Fruit fly (Drosophila melanogaster) whole organism, embryonic: ENCODE data around the gene spidey.

Source experiments
- ATbp ChIP-seq: fragments of 200-800 bp; sonication (Bioruptor generic); optimal IDR thresholded peaks from 2 replicates; lab custom pipeline; 2017; ENCODE audit warnings: missing biosample characterization, mild to moderate bottlenecking, missing genetic modification characterization, missing genetic modification reagents
- Antp ChIP-seq: fragments of 200-800 bp; sonication (Bioruptor generic); optimal IDR thresholded peaks from 3 replicates; lab custom pipeline; 2016; ENCODE audit warnings: missing biosample characterization, missing genetic modification characterization
- CG11695 ChIP-seq: fragments of 200-800 bp; sonication (Bioruptor generic); IDR thresholded peaks from 3 replicates; pipeline ENCODE4 v1.3.6; 2022; ENCODE audit warnings: missing biosample characterization, missing genetic modification characterization
- CG12071 ChIP-seq: fragments of 200-800 bp; sonication (Bioruptor generic); optimal IDR thresholded peaks from 3 replicates; lab custom pipeline; 2018; ENCODE audit warnings: missing biosample characterization, mild to moderate bottlenecking, missing genetic modification characterization
- CG12299 ChIP-seq: fragments of 200-800 bp; sonication (Bioruptor generic); optimal IDR thresholded peaks from 2 replicates; lab custom pipeline; 2018; ENCODE audit warnings: missing biosample characterization, mild to moderate bottlenecking, missing genetic modification characterization
- CG13894 ChIP-seq: fragments of 200-800 bp; sonication (Bioruptor generic); optimal IDR thresholded peaks from 3 replicates; lab custom pipeline; 2018; ENCODE audit warnings: missing biosample characterization, mild to moderate bottlenecking, missing genetic modification characterization, moderate library complexity
- CG14667 ChIP-seq: fragments of 200-800 bp; sonication (Bioruptor generic); IDR thresholded peaks from 2 replicates; pipeline ENCODE4 v1.3.6; 2022; ENCODE audit warnings: missing biosample characterization, missing genetic modification characterization
- CG1602 ChIP-seq: fragments of 200-800 bp; sonication (Bioruptor generic); optimal IDR thresholded peaks from 3 replicates; lab custom pipeline; 2016; ENCODE audit warnings: missing biosample characterization, missing genetic modification characterization
- CG18476 ChIP-seq: fragments of 200-800 bp; sonication (Bioruptor generic); optimal IDR thresholded peaks from 2 replicates; lab custom pipeline; 2016; ENCODE audit warnings: missing biosample characterization, mild to moderate bottlenecking, missing genetic modification characterization
- CG18599 ChIP-seq: fragments of 200-800 bp; sonication (Bioruptor generic); optimal IDR thresholded peaks from 3 replicates; lab custom pipeline; 2017; ENCODE audit warnings: missing biosample characterization, missing genetic modification characterization, mild to moderate bottlenecking, moderate library complexity, missing genetic modification reagents
- CG2678 ChIP-seq: fragments of 200-800 bp; sonication (Bioruptor generic); optimal IDR thresholded peaks from 3 replicates; lab custom pipeline; 2019; ENCODE audit warnings: missing biosample characterization, mild to moderate bottlenecking, missing genetic modification characterization, moderate library complexity
- CG4282 ChIP-seq: fragments of 200-800 bp; sonication (Bioruptor generic); optimal IDR thresholded peaks from 2 replicates; lab custom pipeline; 2016; ENCODE audit warnings: missing biosample characterization, missing genetic modification characterization
- CG4617 ChIP-seq: fragments of 200-800 bp; sonication (Bioruptor generic); optimal IDR thresholded peaks from 3 replicates; lab custom pipeline; 2016; ENCODE audit warnings: missing biosample characterization, missing genetic modification characterization, borderline replicate concordance
- CG5953 ChIP-seq: fragments of 200-800 bp; sonication (Bioruptor generic); IDR thresholded peaks from 2 replicates; pipeline ENCODE4 v1.3.6; 2022; ENCODE audit warnings: missing biosample characterization, missing genetic modification characterization
- CG6272 ChIP-seq: fragments of 200-800 bp; sonication (Bioruptor generic); IDR thresholded peaks from 2 replicates; pipeline ENCODE4 v1.3.6; 2022; ENCODE audit warnings: missing biosample characterization, missing genetic modification characterization
- CG6689 ChIP-seq: fragments of 200-800 bp; sonication (Bioruptor generic); IDR thresholded peaks from 2 replicates; pipeline ENCODE4 v1.3.6; 2022; ENCODE audit warnings: missing biosample characterization, missing genetic modification characterization
- CG7372 ChIP-seq: fragments of 200-800 bp; sonication (Bioruptor generic); IDR thresholded peaks from 2 replicates; pipeline ENCODE4 v1.3.6; 2022; ENCODE audit warnings: missing biosample characterization, missing genetic modification characterization
- CG8089 ChIP-seq: fragments of 200-800 bp; sonication (Bioruptor generic); optimal IDR thresholded peaks from 3 replicates; lab custom pipeline; 2016; ENCODE audit warnings: missing biosample characterization, missing genetic modification characterization
- CG9609 ChIP-seq: fragments of 200-800 bp; sonication (Bioruptor generic); optimal IDR thresholded peaks from 3 replicates; lab custom pipeline; 2016; ENCODE audit warnings: missing biosample characterization, missing genetic modification characterization
- CG9727 ChIP-seq: fragments of 200-800 bp; sonication (Bioruptor generic); optimal IDR thresholded peaks from 3 replicates; lab custom pipeline; 2017; ENCODE audit warnings: missing biosample characterization, mild to moderate bottlenecking, missing genetic modification characterization
- D ChIP-seq, 2 experiments: fragments of 200-800 bp in 1 of 2; fragments of >200 bp in 1 of 2; sonication (Bioruptor generic) in 1 of 2; optimal IDR thresholded peaks; 2 replicates in 1 of 2; 3 replicates in 1 of 2; lab custom pipeline; 2017; ENCODE audit warnings: mild to moderate bottlenecking in 1 of 2, missing biosample characterization in 1 of 2, missing genetic modification characterization in 1 of 2, missing genetic modification reagents in 1 of 2
- D19A ChIP-seq: fragments of 200-800 bp; optimal IDR thresholded peaks from 3 replicates; lab custom pipeline; 2019; ENCODE audit warnings: missing biosample characterization, mild to moderate bottlenecking, missing genetic modification characterization, moderate library complexity
- D19B ChIP-seq: fragments of 200-800 bp; sonication (Bioruptor generic); optimal IDR thresholded peaks from 2 replicates; lab custom pipeline; 2017; ENCODE audit warnings: missing biosample characterization, mild to moderate bottlenecking, missing genetic modification characterization
- Dref ChIP-seq: fragments of 200-800 bp; sonication (Bioruptor generic); IDR thresholded peaks from 2 replicates; pipeline ENCODE4 v1.3.6; 2022; ENCODE audit warnings: missing biosample characterization, missing genetic modification characterization
- Ets65A ChIP-seq: fragments of 200-800 bp; sonication (Bioruptor generic); peaks from one replicate; lab custom pipeline; 2016; ENCODE audit warnings: missing biosample characterization, missing genetic modification characterization
- Fer2 ChIP-seq: fragments of 200-800 bp; sonication (Bioruptor generic); optimal IDR thresholded peaks from 2 replicates; lab custom pipeline; 2018; ENCODE audit warnings: missing biosample characterization, mild to moderate bottlenecking, missing genetic modification characterization, moderate library complexity
- Gsc ChIP-seq: fragments of 200-800 bp; sonication (Bioruptor generic); IDR thresholded peaks from 2 replicates; pipeline ENCODE4 v1.3.6; 2022; ENCODE audit warnings: missing biosample characterization, missing genetic modification characterization
- HLH4C ChIP-seq: fragments of 200-800 bp; sonication (Bioruptor generic); IDR thresholded peaks from 3 replicates; pipeline ENCODE4 v1.3.6; 2022; ENCODE audit warnings: missing biosample characterization, missing genetic modification characterization; ENCODE audit not compliant: partially characterized antibody
- Hey ChIP-seq: fragments of 200-800 bp; sonication (Bioruptor generic); optimal IDR thresholded peaks from 3 replicates; lab custom pipeline; 2018; ENCODE audit warnings: missing biosample characterization, mild to moderate bottlenecking, missing genetic modification characterization
- Mad ChIP-seq: fragments of 200-800 bp; sonication (Bioruptor generic); optimal IDR thresholded peaks from 2 replicates; lab custom pipeline; 2016; ENCODE audit warnings: missing biosample characterization, missing genetic modification characterization
- NC2α ChIP-seq: fragments of 200-800 bp; sonication (Bioruptor generic); optimal IDR thresholded peaks from 2 replicates; lab custom pipeline; 2016; ENCODE audit warnings: missing biosample characterization, missing genetic modification characterization
- Rfx ChIP-seq: fragments of 200-800 bp; sonication (Bioruptor generic); IDR thresholded peaks from 2 replicates; pipeline ENCODE4 v1.3.6; 2022; ENCODE audit warnings: missing biosample characterization, missing genetic modification characterization
- Spps ChIP-seq: fragments of 200-800 bp; sonication (Bioruptor generic); optimal IDR thresholded peaks from 2 replicates; lab custom pipeline; 2018; ENCODE audit warnings: missing biosample characterization, mild to moderate bottlenecking, missing genetic modification characterization
- ab ChIP-seq: fragments of 200-800 bp; sonication (Bioruptor generic); optimal IDR thresholded peaks from 2 replicates; lab custom pipeline; 2016; ENCODE audit warnings: missing biosample characterization, missing genetic modification characterization
- ara ChIP-seq: fragments of 200-800 bp; sonication (Bioruptor generic); IDR thresholded peaks from 2 replicates; pipeline ENCODE4 v1.3.6; 2022; ENCODE audit warnings: missing biosample characterization, missing genetic modification characterization
- bowl ChIP-seq: fragments of 200-800 bp; sonication (Bioruptor generic); IDR thresholded peaks from 2 replicates; pipeline ENCODE4 v1.3.6; 2022; ENCODE audit warnings: missing biosample characterization, missing genetic modification characterization
- cad ChIP-seq: fragments of >200 bp; optimal IDR thresholded peaks from 2 replicates; lab custom pipeline; 2017; ENCODE audit warnings: missing biosample characterization, missing genetic modification characterization
- crc ChIP-seq: fragments of 200-800 bp; sonication (Bioruptor generic); optimal IDR thresholded peaks from 2 replicates; lab custom pipeline; 2016; ENCODE audit warnings: missing biosample characterization, missing genetic modification characterization
- croc ChIP-seq: fragments of 200-800 bp; sonication (Bioruptor generic); conservative IDR thresholded peaks from 3 replicates; pipeline ENCODE4 v1.3.6; 2022; ENCODE audit warnings: missing biosample characterization, missing genetic modification characterization
- esg ChIP-seq: fragments of 200-800 bp; sonication (Bioruptor generic); conservative IDR thresholded peaks from 2 replicates; pipeline ENCODE4 v1.3.6; 2022; ENCODE audit warnings: missing biosample characterization, missing genetic modification characterization
- gt ChIP-seq: fragments of 200-800 bp; sonication (Bioruptor generic); IDR thresholded peaks from 2 replicates; pipeline ENCODE4 v1.3.6; 2022; ENCODE audit warnings: missing biosample characterization, missing genetic modification characterization
- hb ChIP-seq: fragments of 200-800 bp; sonication (Bioruptor generic); IDR thresholded peaks from 3 replicates; pipeline ENCODE4 v1.3.6; 2022; ENCODE audit warnings: missing biosample characterization, missing genetic modification characterization; ENCODE audit not compliant: partially characterized antibody
- lbe ChIP-seq: fragments of 200-800 bp; sonication (Bioruptor generic); optimal IDR thresholded peaks from 2 replicates; lab custom pipeline; 2016; ENCODE audit warnings: missing biosample characterization, mild to moderate bottlenecking, missing genetic modification characterization
- odd ChIP-seq: fragments of 200-800 bp; sonication (Bioruptor generic); optimal IDR thresholded peaks from 2 replicates; lab custom pipeline; 2017; ENCODE audit warnings: missing biosample characterization, mild to moderate bottlenecking, missing genetic modification characterization
- prd ChIP-seq, 3 experiments: fragments of >200 bp in 2 of 3; fragments of 200-800 bp in 1 of 3; sonication (Bioruptor generic) in 1 of 3; optimal IDR thresholded peaks in 2 of 3; IDR thresholded peaks in 1 of 3; 2 replicates in 2 of 3; 3 replicates in 1 of 3; pipeline versions ENCODE4 v1.3.6 to Lab custom; 2017 to 2022; ENCODE audit warnings: missing biosample characterization in 1 of 3, missing genetic modification characterization in 1 of 3
- slbo ChIP-seq: fragments of 200-800 bp; sonication (Bioruptor generic); IDR thresholded peaks from 2 replicates; pipeline ENCODE4 v1.3.6; 2022; ENCODE audit warnings: missing biosample characterization, missing genetic modification characterization
- tgo ChIP-seq: fragments of 200-800 bp; sonication (Bioruptor generic); IDR thresholded peaks from 3 replicates; pipeline ENCODE4 v1.3.6; 2022; ENCODE audit warnings: missing biosample characterization, missing genetic modification characterization
- vvl ChIP-seq: fragments of 200-800 bp; sonication (Bioruptor generic); IDR thresholded peaks from 2 replicates; pipeline ENCODE4 v1.3.6; 2022; ENCODE audit warnings: missing biosample characterization, missing genetic modification characterization

Gene spidey

DNA sequence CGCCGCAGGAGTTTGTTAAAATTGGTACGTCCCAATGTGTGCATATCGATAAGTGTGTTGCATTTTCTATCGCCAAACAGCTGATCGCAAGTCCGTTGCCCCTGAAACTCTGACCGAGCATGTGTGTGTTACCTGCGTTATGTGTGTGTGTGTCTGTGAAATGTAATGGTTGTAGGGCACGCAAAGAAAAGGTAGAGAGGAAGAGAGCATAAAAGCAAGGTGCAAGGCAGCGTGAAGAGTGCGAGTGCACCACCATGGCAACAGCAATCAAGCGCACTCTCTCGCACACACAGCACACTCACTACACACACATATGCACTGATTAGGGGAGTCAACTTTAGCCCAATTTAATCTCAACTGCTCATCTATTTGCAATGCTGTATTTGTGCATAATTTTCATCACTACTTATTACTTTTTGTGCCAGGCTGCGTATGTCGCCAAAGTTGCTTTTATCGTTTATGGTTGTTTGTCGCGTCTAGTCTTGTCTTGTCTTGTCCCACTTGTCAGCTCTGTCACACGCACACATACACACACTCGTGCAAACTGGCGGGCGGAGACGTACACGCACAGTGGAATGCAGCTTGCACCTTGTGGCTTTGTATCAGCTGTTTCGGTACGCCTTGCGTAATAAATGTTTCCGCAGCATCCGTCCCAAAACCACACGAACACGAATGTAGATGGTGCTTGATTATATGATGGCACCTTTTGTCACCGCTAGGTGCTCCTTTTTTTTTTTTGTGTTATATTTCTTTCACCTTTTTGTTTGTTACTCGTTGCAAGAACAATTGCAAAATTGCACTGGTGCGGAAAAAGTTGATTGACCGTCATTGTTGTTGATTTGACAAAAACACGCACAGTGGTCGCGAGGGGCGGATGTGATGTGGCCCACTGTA is 29.1 kb downstream of the spidey start (continued):
- peak; percentile 54 for TF ChIP-seq Spps (tag; lab: Kevin White, UChicago)
- TF ChIP-seq prd (optimal IDR thresholded peaks at IDR 0.05; lab: Kevin White, UChicago) = no peak
- TF ChIP-seq prd (GFP tag; IDR thresholded peaks at IDR 0.05; lab: Robert Waterston, UW) = no peak; the same call in none of the 3 replicates
- TF ChIP-seq Rfx (GFP tag; lab: Robert Waterston, UW) = peak; percentile 50
- peak; percentile 58; the same call in 1 of the 2 replicates for TF ChIP-seq CG7372
- peak; percentile 14; the same call in 1 of the 2 replicates for TF ChIP-seq Dref (GFP tag; lab: Robert Waterston, UW)
- TF ChIP-seq NC2α = peak; percentile 78
- TF ChIP-seq D (optimal IDR thresholded peaks at IDR 0.05; lab: Kevin White, UChicago) = no peak
- TF ChIP-seq D (GFP tag; optimal IDR thresholded peaks at IDR 0.05; lab: Kevin White, UChicago) = peak; percentile 93
- no peak for TF ChIP-seq slbo (GFP tag; lab: Robert Waterston, UW)
- peak; percentile 62 for TF ChIP-seq CG18599 (GFP tag; lab: Kevin White, UChicago)
- TF ChIP-seq Antp (GFP tag; lab: Kevin White, UChicago) = peak; percentile 79
- TF ChIP-seq CG4282 = peak; percentile 80
- peak; percentile 66; the same call in 2 of the 3 replicates for TF ChIP-seq tgo (GFP tag; lab: Robert Waterston, UW)
- TF ChIP-seq gt (GFP tag; lab: Robert Waterston, UW) = peak; percentile 67; the same call in 1 of the 2 replicates
- peak; percentile 82 for TF ChIP-seq odd (GFP tag; lab: Kevin White, UChicago)
- peak; percentile 66 for TF ChIP-seq CG18476 (GFP tag; lab: Kevin White, UChicago)
- TF ChIP-seq CG6689 (GFP tag; lab: Robert Waterston, UW) = peak; percentile 83
- no peak for TF ChIP-seq hb (GFP tag; lab: Robert Waterston, UW)
- no peak for TF ChIP-seq lbe
- TF ChIP-seq croc (GFP tag; lab: Robert Waterston, UW) = peak; percentile 86
- TF ChIP-seq CG4617 (GFP tag; lab: Kevin White, UChicago) = peak; percentile 45
- TF ChIP-seq CG1602 = peak; percentile 73
- TF ChIP-seq CG13894 (tag; lab: Kevin White, UChicago) = no peak
- no peak for TF ChIP-seq HLH4C (GFP tag; lab: Robert Waterston, UW)
- peak; percentile 28 for TF ChIP-seq Fer2 (tag; lab: Kevin White, UChicago)
- TF ChIP-seq vvl (GFP tag; lab: Robert Waterston, UW) = peak; percentile 73
- TF ChIP-seq Hey (tag; lab: Kevin White, UChicago) = no peak
- TF ChIP-seq esg (GFP tag; lab: Robert Waterston, UW) = peak; percentile 76
- no peak for TF ChIP-seq CG5953 (GFP tag; lab: Robert Waterston, UW)
- peak; percentile 46 for TF ChIP-seq Mad (GFP tag; lab: Kevin White, UChicago)
- TF ChIP-seq D19A (tag; lab: Kevin White, UChicago) = peak; percentile 82
- no peak; the same call in none of the 2 replicates for TF ChIP-seq Gsc (GFP tag; lab: Robert Waterston, UW)
- peak; percentile 87 for TF ChIP-seq CG2678 (tag; lab: Kevin White, UChicago)
- peak; percentile 47; the same call in 1 of the 2 replicates for TF ChIP-seq ara (GFP tag; lab: Robert Waterston, UW)
- TF ChIP-seq Ets65A = peak; percentile 98
- no peak for TF ChIP-seq cad (GFP tag; lab: Kevin White, UChicago)
- peak; percentile 68 for TF ChIP-seq CG14667
- no peak for TF ChIP-seq D19B (GFP tag; lab: Kevin White, UChicago)
- peak; percentile 35 for TF ChIP-seq CG12299 (tag; lab: Kevin White, UChicago)
- peak; percentile 88 for TF ChIP-seq ATbp (GFP tag; lab: Kevin White, UChicago)
- TF ChIP-seq CG9609 (GFP tag; lab: Kevin White, UChicago) = peak; percentile 88
- peak; percentile 47; the same call in 1 of the 2 replicates for TF ChIP-seq CG6272 (GFP tag; lab: Robert Waterston, UW)
- TF ChIP-seq CG11695 (GFP tag; lab: Robert Waterston, UW) = peak; percentile 78
- peak; percentile 89 for TF ChIP-seq CG9727 (GFP tag; lab: Kevin White, UChicago)
- TF ChIP-seq CG8089 (GFP tag; lab: Kevin White, UChicago) = peak; percentile 79
- TF ChIP-seq ab (GFP tag; lab: Kevin White, UChicago) = peak; percentile 59
- TF ChIP-seq bowl (GFP tag; lab: Robert Waterston, UW) = peak; percentile 31; the same call in 1 of the 2 replicates
- peak; percentile 59 for TF ChIP-seq CG12071 (GFP tag; lab: Kevin White, UChicago)
- TF ChIP-seq crc (GFP tag; lab: Kevin White, UChicago) = peak; percentile 57
